Worm (Caenorhabditis elegans): Measurements from ENCODE around the gene aptf-2.

- TF ChIP-seq ctbp-1 (GFP tag; IDR thresholded peaks at IDR 0.05): peak; percentile 90
- peak; percentile 83 for TF ChIP-seq saeg-2 (GFP tag; IDR thresholded peaks at IDR 0.05)
- no peak for TF ChIP-seq nhr-76 (tag; optimal IDR thresholded peaks at IDR 0.05)
- no peak for TF ChIP-seq zfp-3 (GFP tag; conservative IDR thresholded peaks at IDR 0.05)
- TF ChIP-seq Y5F2A.4 (GFP tag; optimal IDR thresholded peaks at IDR 0.05): no peak
- TF ChIP-seq pqm-1 (tag; optimal IDR thresholded peaks at IDR 0.05): no peak
- no peak for TF ChIP-seq ztf-11 (tag; optimal IDR thresholded peaks at IDR 0.05)
- peak; percentile 72 for TF ChIP-seq egl-43 (GFP tag; IDR thresholded peaks at IDR 0.05)
- TF ChIP-seq ceh-44 (GFP tag; IDR thresholded peaks at IDR 0.05): no peak
- TF ChIP-seq zag-1 (tag; optimal IDR thresholded peaks at IDR 0.05): no peak
- TF ChIP-seq nhr-11 (tag; optimal IDR thresholded peaks at IDR 0.05): peak; percentile 84
- peak; percentile 95 for TF ChIP-seq dve-1 (tag; optimal IDR thresholded peaks at IDR 0.05; ENCODE audit: insufficient read depth)
- peak in 1 of 2 experiments; percentile 50 for TF ChIP-seq unc-62 (GFP tag; optimal IDR thresholded peaks at IDR 0.05 in 1 of 2)
- TF ChIP-seq unc-62 (tag; optimal IDR thresholded peaks at IDR 0.05): no peak
Observed at ce11 chrIV:13395255-13395654, 20.6 kb downstream of the aptf-2 start.

Measured in whole organism, L4 larva.